Worm (Caenorhabditis elegans) whole organism, mixed stage, embryonic: Measurements from ENCODE around the gene EEED8.18.
A peak's percentile ranks its signal among the peaks of the same experiment; 100 is the strongest.

Source experiments
- ceh-43 ChIP-seq: fragments of 200-800 bp; sonication (Bioruptor generic); optimal IDR thresholded peaks from 2 replicates; lab custom pipeline; 2018; ENCODE audit warnings: mild to moderate bottlenecking, missing genetic modification characterization, moderate library complexity, missing compliant biosample characterization
- ces-1 ChIP-seq: fragments of 150-350 bp; optimal IDR thresholded peaks from 2 replicates; lab custom pipeline; 2014; ENCODE audit warnings: missing biosample characterization, missing genetic modification reagents, missing genetic modification characterization
- elt-1 ChIP-seq: sonication (generic microtip); optimal IDR thresholded peaks from 2 replicates; lab custom pipeline; 2017; ENCODE audit warnings: missing genetic modification characterization, mild to moderate bottlenecking, missing compliant biosample characterization, antibody characterized with exemption, moderate library complexity, borderline replicate concordance; ENCODE audit not compliant: insufficient read depth
- elt-3 ChIP-seq: fragments of 150-350 bp; optimal IDR thresholded peaks from 2 replicates; lab custom pipeline; 2014; ENCODE audit warnings: missing biosample characterization, missing genetic modification characterization
- nhr-12 ChIP-seq: fragments of 150-350 bp; optimal IDR thresholded peaks from 2 replicates; lab custom pipeline; 2014; ENCODE audit warnings: missing biosample characterization, missing genetic modification characterization
- nhr-237 ChIP-seq: fragments of 150-350 bp; optimal IDR thresholded peaks from 2 replicates; lab custom pipeline; 2014; ENCODE audit warnings: missing biosample characterization, missing genetic modification characterization
- nhr-28 ChIP-seq: fragments of 150-350 bp; optimal IDR thresholded peaks from 2 replicates; lab custom pipeline; 2014; ENCODE audit warnings: missing biosample characterization, missing genetic modification characterization
- nhr-76 ChIP-seq: sonication (generic microtip); optimal IDR thresholded peaks from 2 replicates; lab custom pipeline; 2017; ENCODE audit warnings: missing biosample characterization, missing genetic modification characterization
- pha-4 ChIP-seq: fragments of 150-350 bp; optimal IDR thresholded peaks from 2 replicates; lab custom pipeline; 2018; ENCODE audit warnings: missing biosample characterization, missing genetic modification reagents, missing genetic modification characterization
- snpc-4 ChIP-seq: fragments of 150-350 bp; optimal IDR thresholded peaks from 2 replicates; lab custom pipeline; 2014; ENCODE audit warnings: missing biosample characterization, missing genetic modification characterization
- unc-39 ChIP-seq: fragments of 150-350 bp; optimal IDR thresholded peaks from 2 replicates; lab custom pipeline; 2014; ENCODE audit warnings: missing biosample characterization, missing genetic modification characterization
- unc-62 ChIP-seq: fragments of 150-350 bp; optimal IDR thresholded peaks from 2 replicates; lab custom pipeline; 2014; ENCODE audit warnings: missing biosample characterization, missing genetic modification reagents, missing genetic modification characterization
- ztf-11 ChIP-seq: fragments of 150-350 bp; optimal IDR thresholded peaks from 2 replicates; lab custom pipeline; 2014; ENCODE audit warnings: missing biosample characterization, missing genetic modification characterization

DNA sequence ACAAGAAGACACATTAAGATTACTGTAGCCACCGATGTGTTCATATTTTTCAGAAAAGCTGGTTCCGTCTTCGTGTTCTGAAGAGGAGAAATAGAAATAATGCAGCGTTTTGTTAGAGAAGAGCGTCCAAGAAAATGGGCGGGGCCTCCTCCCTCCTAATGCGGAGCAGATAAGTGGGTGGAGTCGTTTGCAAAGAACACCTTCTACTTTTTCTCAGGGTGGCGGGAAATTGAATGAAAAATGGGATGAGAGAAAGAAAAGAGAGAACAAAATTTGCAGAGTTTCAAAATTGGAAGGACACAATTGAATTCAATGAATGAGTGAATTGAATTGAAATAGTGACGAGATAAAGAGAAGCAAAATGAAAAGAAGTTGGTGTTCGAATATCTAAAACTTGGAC, 46.8 kb downstream of the EEED8.18 start, which contains the start of gene F09E5.16:
- TF ChIP-seq ces-1 (GFP tag; lab: Kevin White, UChicago) (peak; percentile 21), unc-39 (no peak), elt-3 (tag; lab: Kevin White, UChicago) (no peak), pha-4 (no peak), ceh-43 (GFP tag; lab: Kevin White, UChicago) (no peak), ztf-11 (tag; lab: Kevin White, UChicago) (no peak), nhr-12 (tag; lab: Kevin White, UChicago) (no peak), nhr-28 (no peak), unc-62 (no peak), nhr-237 (tag; lab: Kevin White, UChicago) (no peak), snpc-4 (tag; lab: Kevin White, UChicago) (no peak), elt-1 (tag; lab: Kevin White, UChicago) (no peak), nhr-76 (tag; lab: Kevin White, UChicago) (no peak)
